Worm (Caenorhabditis elegans) whole organism, L3 larva: ENCODE measurements around the gene K08D8.4.

ENCODE experiments used
- ama-1 ChIP-seq: fragments of 150-350 bp; optimal IDR thresholded peaks from 2 replicates; lab custom pipeline; 2018
- elt-3 ChIP-seq, 3 experiments: fragments of 150-350 bp in 1 of 3; sonication (generic microtip) in 2 of 3; optimal IDR thresholded peaks; 2 replicates in 2 of 3; 4 replicates in 1 of 3; lab custom pipeline; 2014 to 2017; ENCODE audit warnings: missing biosample characterization in 3 of 3, missing genetic modification characterization in 3 of 3
- fos-1 ChIP-seq: fragments of 150-350 bp; optimal IDR thresholded peaks from 2 replicates; lab custom pipeline; 2014; ENCODE audit warnings: missing biosample characterization, missing genetic modification characterization
- mdl-1 ChIP-seq: fragments of 150-350 bp; optimal IDR thresholded peaks from 2 replicates; lab custom pipeline; 2014; ENCODE audit warnings: missing biosample characterization, missing genetic modification characterization
- nhr-23 ChIP-seq: fragments of 150-350 bp; optimal IDR thresholded peaks from 2 replicates; lab custom pipeline; 2014; ENCODE audit warnings: missing biosample characterization, missing genetic modification reagents, missing genetic modification characterization
- zag-1 ChIP-seq: fragments of 150-350 bp; optimal IDR thresholded peaks from 2 replicates; lab custom pipeline; 2014; ENCODE audit warnings: missing biosample characterization, missing genetic modification characterization

ce11 chrIV:12883190-12883589, 26.6 kb downstream of the K08D8.4 start, which contains the start of gene ZK896.4:
- TF ChIP-seq ama-1 (lab: Kevin White, UChicago) (no peak), mdl-1 (tag; lab: Kevin White, UChicago) (no peak), fos-1 (no peak), zag-1 (no peak), elt-3 (tag; optimal IDR thresholded peaks at IDR 0.05; lab: Kevin White, UChicago) (no peak), nhr-23 (no peak)
